Fruit fly (Drosophila melanogaster): ENCODE measurements around the gene TfIIB.
A peak's percentile ranks its signal among the peaks of the same experiment; 100 is the strongest.

Gene TfIIB

DNA sequence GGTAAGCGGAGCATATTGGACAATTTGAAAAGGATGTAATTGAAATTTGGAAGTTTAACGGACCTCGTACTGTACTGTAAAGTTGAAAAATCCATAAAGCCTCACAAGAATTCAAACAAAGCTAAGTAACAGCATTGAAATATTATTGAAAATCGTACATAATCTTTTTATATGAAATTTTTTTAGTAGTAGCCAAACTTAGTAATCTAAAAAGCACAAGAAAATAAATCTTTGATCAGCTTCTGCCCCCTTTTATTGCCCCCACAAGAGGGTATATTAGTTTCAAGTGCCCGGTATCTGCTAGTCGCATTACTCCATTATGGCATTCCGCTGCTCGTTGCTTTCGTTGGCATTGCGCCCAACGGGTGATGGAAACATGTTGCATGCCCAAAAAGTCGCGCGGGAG lies 35.7 kb downstream of the TfIIB start:
- TF ChIP-seq fd102C (GFP tag; optimal IDR thresholded peaks at IDR 0.05) (no peak), Abd-B (GFP tag; optimal IDR thresholded peaks at IDR 0.05) (peak; percentile 47), klu (GFP tag; IDR thresholded peaks at IDR 0.05) (no peak), gcm (GFP tag; optimal IDR thresholded peaks at IDR 0.05) (no peak), CG18619 (GFP tag; optimal IDR thresholded peaks at IDR 0.05) (peak; percentile 49), Ets97D (GFP tag; optimal IDR thresholded peaks at IDR 0.05) (peak; percentile 4), Dip3 (GFP tag; optimal IDR thresholded peaks at IDR 0.05) (no peak), CG10979 (tag; optimal IDR thresholded peaks at IDR 0.05) (peak; percentile 80), tna (GFP tag; IDR thresholded peaks at IDR 0.05; ENCODE audit: partially characterized antibody) (no peak), Oaz (GFP tag; IDR thresholded peaks at IDR 0.05) (peak; percentile 31; the same call in 1 of the 2 replicates), CG15073 (GFP tag; optimal IDR thresholded peaks at IDR 0.05) (no peak), pb (GFP tag; optimal IDR thresholded peaks at IDR 0.05) (peak; percentile 1), CG34224 (GFP tag; IDR thresholded peaks at IDR 0.05; ENCODE audit: partially characterized antibody) (no peak), CG34422 (GFP tag; IDR thresholded peaks at IDR 0.05) (0 out of 3 replicates have a peak, but pooled peaks have one; percentile 27), CG12391 (tag; optimal IDR thresholded peaks at IDR 0.05) (peak; percentile 50), CG15514 (GFP tag; optimal IDR thresholded peaks at IDR 0.05) (peak; percentile 36), nmo (GFP tag; optimal IDR thresholded peaks at IDR 0.05) (peak; percentile 89), CG31441 (GFP tag; IDR thresholded peaks at IDR 0.05) (peak; percentile 78), CG7839 (tag; optimal IDR thresholded peaks at IDR 0.05) (peak; percentile 78), E2f2 (GFP tag; IDR thresholded peaks at IDR 0.05) (0 out of 2 replicates have a peak, but pooled peaks have one; percentile 30), CG14667 (GFP tag; IDR thresholded peaks at IDR 0.05) (no peak), CG11247 (GFP tag; IDR thresholded peaks at IDR 0.05) (no peak), CG16813 (GFP tag; IDR thresholded peaks at IDR 0.05; ENCODE audit: partially characterized antibody) (no peak), cato (GFP tag; optimal IDR thresholded peaks at IDR 0.05; ENCODE audit: borderline replicate concordance) (peak; percentile 18), bab2 (GFP tag; optimal IDR thresholded peaks at IDR 0.05) (peak; percentile 27), gro (GFP tag; optimal IDR thresholded peaks at IDR 0.05) (no peak), CG7963 (GFP tag; IDR thresholded peaks at IDR 0.05; ENCODE audit: partially characterized antibody) (no peak), dpn (GFP tag; optimal IDR thresholded peaks at IDR 0.05) (peak; percentile 52 to 56), salm (tag; optimal IDR thresholded peaks at IDR 0.05) (no peak), CG10147 (GFP tag; optimal IDR thresholded peaks at IDR 0.05) (peak; percentile 2), Fer2 (tag; optimal IDR thresholded peaks at IDR 0.05) (no peak), Side (GFP tag; optimal IDR thresholded peaks at IDR 0.05) (no peak), fd96Cb (tag; optimal IDR thresholded peaks at IDR 0.05) (peak; percentile 74), CG8478 (optimal IDR thresholded peaks at IDR 0.05) (no peak), Blimp-1 (GFP tag; optimal IDR thresholded peaks at IDR 0.05) (peak; percentile 74), D (optimal IDR thresholded peaks at IDR 0.05) (no peak), D (GFP tag; optimal IDR thresholded peaks at IDR 0.05) (peak; percentile 78), wor (GFP tag; IDR thresholded peaks at IDR 0.05) (0 out of 2 replicates have a peak, but pooled peaks have one; percentile 46), slou (GFP tag; optimal IDR thresholded peaks at IDR 0.05) (no peak), shn (GFP tag; optimal IDR thresholded peaks at IDR 0.05) (no peak), sens (GFP tag) (peak; percentile 93), CG18764 (GFP tag; optimal IDR thresholded peaks at IDR 0.05) (peak; percentile 1), Kr (GFP tag; optimal IDR thresholded peaks at IDR 0.05) (no peak), gcm2 (GFP tag; optimal IDR thresholded peaks at IDR 0.05) (no peak), sqz (GFP tag; optimal IDR thresholded peaks at IDR 0.05) (peak; percentile 19), Sox100B (GFP tag; optimal IDR thresholded peaks at IDR 0.05) (peak; percentile 82), hb (GFP tag; IDR thresholded peaks at IDR 0.05; ENCODE audit: partially characterized antibody) (no peak), CG31365 (tag; optimal IDR thresholded peaks at IDR 0.05) (no peak), Max (GFP tag; optimal IDR thresholded peaks at IDR 0.05) (peak; percentile 58), fu2 (GFP tag; optimal IDR thresholded peaks at IDR 0.05) (no peak), ATbp (GFP tag; optimal IDR thresholded peaks at IDR 0.05) (peak; percentile 45)
